Fruit fly (Drosophila melanogaster) whole organism, embryonic: ENCODE data around the gene Jhbp2.

ENCODE experiments used
- Drgx ChIP-seq: fragments of 200-800 bp; sonication (Bioruptor generic); IDR thresholded peaks from 2 replicates; pipeline ENCODE4 v1.3.6; 2022; ENCODE audit warnings: missing biosample characterization, missing genetic modification characterization
- fd96Cb ChIP-seq: fragments of 200-800 bp; sonication (Bioruptor generic); optimal IDR thresholded peaks from 2 replicates; lab custom pipeline; 2018; ENCODE audit warnings: missing biosample characterization, mild to moderate bottlenecking, missing genetic modification characterization, moderate library complexity
- kni ChIP-seq: fragments of 200-800 bp; sonication (Bioruptor generic); optimal IDR thresholded peaks from 3 replicates; lab custom pipeline; 2017; ENCODE audit warnings: mild to moderate bottlenecking, missing biosample characterization, missing genetic modification reagents, missing genetic modification characterization
- mld ChIP-seq: fragments of 200-800 bp; sonication (Bioruptor generic); IDR thresholded peaks from 3 replicates; pipeline ENCODE4 v1.3.6; 2022; ENCODE audit warnings: missing biosample characterization, missing genetic modification characterization; ENCODE audit not compliant: partially characterized antibody

dm6 chr3R:4966246-4966937, 5.2 kb upstream of the Jhbp2 start:
- TF ChIP-seq mld (GFP tag; lab: Robert Waterston, UW) (no peak), Drgx (GFP tag; lab: Robert Waterston, UW) (no peak), fd96Cb (no peak), kni (GFP tag; lab: Kevin White, UChicago) (no peak)
